Worm (Caenorhabditis elegans) whole organism, midembryonic: ENCODE data around the gene rabn-5.

Source experiments
- med-1 ChIP-seq: sonication (generic microtip); optimal IDR thresholded peaks from 2 replicates; lab custom pipeline; 2017; ENCODE audit warnings: missing genetic modification characterization, mild to moderate bottlenecking, missing compliant biosample characterization, antibody characterized with exemption, missing genetic modification reagents; ENCODE audit not compliant: insufficient read depth
- ztf-23 ChIP-seq: fragments of 200-800 bp; sonication (Bioruptor generic); IDR thresholded peaks from 2 replicates; pipeline ENCODE4 v1.3.6; 2022; ENCODE audit warnings: missing genetic modification reagents, missing genetic modification characterization, missing compliant biosample characterization

DNA sequence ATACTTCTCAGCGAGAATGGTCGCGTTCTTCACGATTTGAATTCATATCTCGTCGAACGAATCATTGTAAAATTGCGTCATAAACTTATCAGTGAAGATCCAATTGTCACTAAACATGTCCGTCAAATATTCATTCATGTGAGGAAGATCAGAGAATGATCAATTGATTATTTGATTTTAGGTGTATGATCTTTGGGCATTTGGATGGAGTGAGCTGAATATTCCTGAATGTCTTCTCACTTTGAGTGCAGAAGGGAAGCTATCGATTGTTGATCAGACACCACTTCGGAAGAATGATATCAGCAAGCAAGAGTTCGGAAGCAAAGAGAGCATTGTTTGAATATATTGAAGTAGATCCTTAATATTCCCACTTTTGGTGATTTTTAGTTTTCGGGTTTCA lies 9.9 kb downstream of the rabn-5 start:
- no peak for TF ChIP-seq ztf-23 (GFP tag; lab: Robert Waterston, UW)
- no peak for TF ChIP-seq med-1
